Fruit fly (Drosophila melanogaster) Kc167 (cell line): ENCODE data around the gene Sfp33A4.

Experiments
- Myc ChIP-seq: fragments of >200 bp; optimal IDR thresholded peaks from 2 replicates; lab custom pipeline; 2017; ENCODE audit warnings: missing external identifiers
- Sin3A ChIP-seq: fragments of >200 bp; optimal IDR thresholded peaks from 2 replicates; lab custom pipeline; 2018; ENCODE audit warnings: missing external identifiers
- h ChIP-seq: fragments of >200 bp; optimal IDR thresholded peaks from 3 replicates; lab custom pipeline; 2018; ENCODE audit warnings: missing external identifiers
- psq ChIP-seq: fragments of >200 bp; optimal IDR thresholded peaks from 2 replicates; lab custom pipeline; 2017; ENCODE audit warnings: missing external identifiers
- ttk ChIP-seq: sonication (Bioruptor generic); optimal IDR thresholded peaks from 2 replicates; lab custom pipeline; 2017; ENCODE audit warnings: missing external identifiers

dm6 chr2L:11813665-11814087 is 23.4 kb upstream of the Sfp33A4 start, which contains the start of gene CycY:
- TF ChIP-seq psq (lab: Kevin White, UChicago) (no peak), Myc (no peak), Sin3A (lab: Kevin White, UChicago) (no peak), h (lab: Kevin White, UChicago) (no peak), ttk (no peak)
